Worm (Caenorhabditis elegans) whole organism, dauer: Measurements from ENCODE around the gene kgb-2.

Experiments used
- unc-62 ChIP-seq: sonication (generic microtip); optimal IDR thresholded peaks from 2 replicates; lab custom pipeline; 2017; ENCODE audit warnings: missing biosample characterization, missing genetic modification reagents, missing genetic modification characterization

Gene kgb-2

ce11 chrIV:3604104-3604503 lies 2.5 kb upstream of the kgb-2 start:
- no peak for TF ChIP-seq unc-62 (GFP tag; lab: Kevin White, UChicago)

ce11 chrIV:3608547-3609222 lies 2.1 kb downstream of the kgb-2 start:
- no peak for TF ChIP-seq unc-62 (GFP tag; lab: Kevin White, UChicago)

ce11 chrIV:3610987-3611386 lies 4.4 kb downstream of the kgb-2 start:
- TF ChIP-seq unc-62 (GFP tag; lab: Kevin White, UChicago) = no peak

ce11 chrIV:3611845-3612244 lies 5.3 kb downstream of the kgb-2 start:
- no peak for TF ChIP-seq unc-62 (GFP tag; lab: Kevin White, UChicago)

ce11 chrIV:3613022-3613605 lies 6.5 kb downstream of the kgb-2 start, which contains the start of gene ltah-1.2:
ltah-1.2 (minus strand) TSS chrIV:3613072.
- no peak for TF ChIP-seq unc-62 (GFP tag; lab: Kevin White, UChicago)

- no peak for TF ChIP-seq unc-62 (GFP tag; lab: Kevin White, UChicago)
These were observed 12.1 kb downstream of the kgb-2 start for ce11 chrIV:3618719-3619118.

ce11 chrIV:3621805-3622355 lies 15.3 kb downstream of the kgb-2 start:
- no peak for TF ChIP-seq unc-62 (GFP tag; lab: Kevin White, UChicago)

- no peak for TF ChIP-seq unc-62 (GFP tag; lab: Kevin White, UChicago)
These were observed 18.0 kb downstream of the kgb-2 start, which contains the start of the genes cha-1 and unc-17 for ce11 chrIV:3624597-3624996. cha-1 (minus strand) TSS chrIV:3624697. unc-17 (minus strand) TSS chrIV:3624699.

ce11 chrIV:3626447-3626846 lies 19.9 kb downstream of the kgb-2 start:
- TF ChIP-seq unc-62 (GFP tag; lab: Kevin White, UChicago) = no peak

ce11 chrIV:3628896-3629641 lies 22.5 kb downstream of the kgb-2 start:
- TF ChIP-seq unc-62 (GFP tag; lab: Kevin White, UChicago) = no peak

- no peak for TF ChIP-seq unc-62 (GFP tag; lab: Kevin White, UChicago)
These were observed 25.9 kb downstream of the kgb-2 start for ce11 chrIV:3632475-3632874.

ce11 chrIV:3633254-3633653 lies 26.7 kb downstream of the kgb-2 start, which contains the start of gene ZC416.2:
ZC416.2 (plus strand) TSS chrIV:3633619.
- TF ChIP-seq unc-62 (GFP tag; lab: Kevin White, UChicago) = no peak

ce11 chrIV:3636528-3637129 lies 30.0 kb downstream of the kgb-2 start, which contains the start of gene madf-9:
madf-9 (plus strand) TSS chrIV:3637079.
- no peak for TF ChIP-seq unc-62 (GFP tag; lab: Kevin White, UChicago)

ce11 chrIV:3638250-3638926 lies 31.8 kb downstream of the kgb-2 start:
- TF ChIP-seq unc-62 (GFP tag; lab: Kevin White, UChicago) = no peak

- TF ChIP-seq unc-62 (GFP tag; lab: Kevin White, UChicago) = no peak
These were observed 35.6 kb downstream of the kgb-2 start, which contains the start of gene CC8.3 for ce11 chrIV:3642189-3642588. CC8.3 (minus strand) TSS chrIV:3642289.
